Worm (Caenorhabditis elegans) whole organism, young adult: ENCODE data around the gene srlf-3.

Source experiments
- Y79H2A.3 ChIP-seq: fragments of 200-800 bp; sonication (Bioruptor generic); conservative IDR thresholded peaks from 2 replicates; pipeline ENCODE4 v1.3.6; 2022; ENCODE audit warnings: missing genetic modification reagents, missing genetic modification characterization, missing compliant biosample characterization
- ama-1 ChIP-seq, 3 experiments: fragments of 150-350 bp in 1 of 3; sonication (generic microtip) in 2 of 3; optimal IDR thresholded peaks; 2 replicates each; lab custom pipeline; 2014 to 2018; ENCODE audit warnings: missing biosample characterization in 2 of 3, missing genetic modification characterization in 2 of 3, missing genetic modification reagents in 2 of 3
- madf-8 ChIP-seq: fragments of 200-800 bp; sonication (Bioruptor generic); conservative IDR thresholded peaks from 2 replicates; pipeline ENCODE4 v1.3.6; 2022; ENCODE audit warnings: missing genetic modification reagents, missing genetic modification characterization, missing compliant biosample characterization
- zim-3 ChIP-seq: sonication (generic microtip); optimal IDR thresholded peaks from 2 replicates; lab custom pipeline; 2017; ENCODE audit warnings: mild to moderate bottlenecking, missing genetic modification characterization, moderate library complexity, missing compliant biosample characterization

DNA sequence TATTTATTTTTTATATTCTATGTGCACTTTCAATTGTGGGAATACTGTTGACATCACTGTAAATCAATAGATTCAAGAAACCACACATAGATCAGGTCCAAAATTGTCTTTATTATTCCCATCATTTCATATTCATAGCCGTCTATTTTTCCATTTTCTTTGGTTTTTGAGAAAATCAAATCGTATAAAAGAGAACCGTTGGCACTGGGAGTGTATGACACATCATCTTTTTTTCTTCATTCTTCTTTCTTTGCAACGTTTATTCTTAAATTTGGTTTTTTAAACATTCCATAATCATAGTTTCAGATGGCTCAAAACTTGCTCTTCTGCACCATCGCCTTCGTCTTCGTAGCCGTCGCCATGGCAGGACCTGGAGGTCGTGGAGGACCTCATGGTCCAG, 2.6 kb downstream of the srlf-3 start, which contains the start of gene srlf-2:
- no peak for TF ChIP-seq madf-8 (GFP tag; lab: Robert Waterston, UW)
- TF ChIP-seq zim-3 (tag; lab: Kevin White, UChicago), result no peak
- no peak for TF ChIP-seq Y79H2A.3 (GFP tag; lab: Robert Waterston, UW)
- TF ChIP-seq ama-1 (optimal IDR thresholded peaks at IDR 0.05; lab: Kevin White, UChicago), result no peak
- TF ChIP-seq ama-1 (GFP tag; optimal IDR thresholded peaks at IDR 0.05; lab: Kevin White, UChicago), result no peak
